Worm (Caenorhabditis elegans): ENCODE measurements around the gene ucp-4.
A peak's percentile ranks its signal among the peaks of the same experiment; 100 is the strongest.

ucp-4 gene

ce11 chrV:9342965-9343628, 9.0 kb downstream of the ucp-4 start:
- no peak for TF ChIP-seq nhr-6 (tag; optimal IDR thresholded peaks at IDR 0.05)
- TF ChIP-seq lsy-2 (tag; optimal IDR thresholded peaks at IDR 0.05) = peak in 1 of 2 experiments; percentile 17
- TF ChIP-seq gmeb-1 (tag; optimal IDR thresholded peaks at IDR 0.05) = peak; percentile 29
- peak; percentile 27 for TF ChIP-seq ztf-4 (tag; optimal IDR thresholded peaks at IDR 0.05)
- no peak for TF ChIP-seq sma-9 (GFP tag; optimal IDR thresholded peaks at IDR 0.05)
- TF ChIP-seq sma-9 (tag; optimal IDR thresholded peaks at IDR 0.05) = no peak
- peak; percentile 1 for TF ChIP-seq unc-55 (GFP tag; optimal IDR thresholded peaks at IDR 0.05)
- TF ChIP-seq ztf-11 (tag; optimal IDR thresholded peaks at IDR 0.05) = no peak
- TF ChIP-seq ceh-16 (tag; optimal IDR thresholded peaks at IDR 0.05) = no peak
- peak; percentile 75 for TF ChIP-seq ama-1 (optimal IDR thresholded peaks at IDR 0.05)

DNA sequence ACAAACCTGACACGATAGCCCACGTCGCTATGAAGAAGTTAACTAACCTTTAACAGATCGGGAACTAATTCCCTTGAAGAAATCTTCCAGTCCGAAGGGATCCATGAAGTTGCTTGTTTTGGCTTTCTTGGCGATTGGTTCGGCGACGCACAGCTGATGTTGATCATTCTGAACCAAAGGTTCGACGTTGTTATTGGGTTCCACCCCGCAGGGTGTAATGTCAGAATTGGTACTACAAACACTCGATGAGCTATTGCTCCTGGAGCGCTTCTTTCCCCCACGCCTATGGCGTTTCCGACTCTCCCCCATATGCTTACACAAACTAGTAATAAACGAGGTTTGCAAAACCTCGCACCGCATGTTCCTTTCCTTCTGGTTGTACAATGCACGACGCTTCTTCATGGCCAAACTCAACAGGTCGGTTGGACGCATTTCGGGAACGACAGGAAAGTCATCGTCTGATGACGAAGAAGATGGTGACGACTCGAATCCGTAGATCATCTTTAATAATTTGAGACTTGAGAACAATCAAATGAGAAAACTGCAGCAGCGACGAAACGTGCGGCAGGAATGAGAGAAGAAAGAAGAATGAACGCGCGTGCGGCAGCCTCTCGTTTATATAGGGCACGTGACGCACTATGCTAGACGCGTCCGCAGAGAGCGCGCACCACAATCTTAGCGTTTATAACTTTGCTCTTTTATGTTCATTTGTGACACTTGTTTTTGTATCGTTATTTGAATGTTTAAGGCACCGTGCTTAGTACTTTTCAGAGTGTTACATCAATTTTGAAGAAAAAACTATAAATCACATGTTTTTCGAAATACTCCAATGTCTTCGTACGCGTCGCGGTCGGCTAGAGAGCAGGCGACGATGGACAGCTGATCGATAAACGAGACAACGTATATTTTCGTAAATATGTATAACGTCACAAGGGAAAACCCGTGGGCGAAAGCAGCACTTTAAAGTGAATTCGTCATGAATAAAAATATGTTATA, 9.8 kb downstream of the ucp-4 start, which contains the start of gene tos-1:
Gene tos-1, minus strand, starts transcription at position 575 of the 996 bp plus-strand sequence.
- peak; percentile 98 for TF ChIP-seq Y55F3AM.14 (GFP tag; optimal IDR thresholded peaks at IDR 0.05)
- TF ChIP-seq lin-39 (tag; optimal IDR thresholded peaks at IDR 0.05) = peak; percentile 59
- TF ChIP-seq blmp-1 (tag; optimal IDR thresholded peaks at IDR 0.05; ENCODE audit: insufficient read depth) = peak; percentile 89
- TF ChIP-seq ama-1 (optimal IDR thresholded peaks at IDR 0.05) = peak; percentile 99
- peak; percentile 79 for TF ChIP-seq nhr-11 (tag; optimal IDR thresholded peaks at IDR 0.05)
- peak; percentile 98 for TF ChIP-seq crh-2 (tag; optimal IDR thresholded peaks at IDR 0.05)
- peak; percentile 93 for TF ChIP-seq lin-13 (GFP tag; optimal IDR thresholded peaks at IDR 0.05)
- peak; percentile 74 for TF ChIP-seq unc-62 (GFP tag; optimal IDR thresholded peaks at IDR 0.05)
- no peak for TF ChIP-seq elt-1 (tag; optimal IDR thresholded peaks at IDR 0.05)
- peak; percentile 95 for TF ChIP-seq fos-1 (tag; optimal IDR thresholded peaks at IDR 0.05)
- peak; percentile 91 for TF ChIP-seq unc-55 (GFP tag; optimal IDR thresholded peaks at IDR 0.05)
- peak; percentile 92 for TF ChIP-seq gmeb-1 (tag; optimal IDR thresholded peaks at IDR 0.05)
- TF ChIP-seq C34F6.9 (tag; optimal IDR thresholded peaks at IDR 0.05) = peak; percentile 99
- no peak for TF ChIP-seq alr-1 (tag; optimal IDR thresholded peaks at IDR 0.05)
- TF ChIP-seq nhr-25 (tag; optimal IDR thresholded peaks at IDR 0.05) = peak; percentile 98
- peak; percentile 91 for TF ChIP-seq ztf-4 (tag; optimal IDR thresholded peaks at IDR 0.05)
- TF ChIP-seq egl-27 (tag; optimal IDR thresholded peaks at IDR 0.05) = peak; percentile 95
- peak; percentile 43 for TF ChIP-seq aly-2 (tag; optimal IDR thresholded peaks at IDR 0.05)
- TF ChIP-seq lsy-2 (tag; optimal IDR thresholded peaks at IDR 0.05) = peak; percentile 91 to 95
- TF ChIP-seq peb-1 (tag; optimal IDR thresholded peaks at IDR 0.05) = no peak
- peak; percentile 95 for TF ChIP-seq nhr-129 (tag; optimal IDR thresholded peaks at IDR 0.05)
- peak; percentile 96 for TF ChIP-seq sem-4 (tag; optimal IDR thresholded peaks at IDR 0.05)
- peak; percentile 88 for TF ChIP-seq nhr-77 (tag; optimal IDR thresholded peaks at IDR 0.05)
- peak; percentile 82 for TF ChIP-seq ceh-82 (tag; optimal IDR thresholded peaks at IDR 0.05)
- peak; percentile 61 for TF ChIP-seq ceh-16 (tag; optimal IDR thresholded peaks at IDR 0.05)
- TF ChIP-seq skn-1 (tag; optimal IDR thresholded peaks at IDR 0.05) = no peak
- peak; percentile 71 for TF ChIP-seq nhr-237 (tag; optimal IDR thresholded peaks at IDR 0.05)
- peak; percentile 96 for TF ChIP-seq mab-5 (tag; optimal IDR thresholded peaks at IDR 0.05)
- peak; percentile 30 for TF ChIP-seq nhr-23 (tag; optimal IDR thresholded peaks at IDR 0.05)
- TF ChIP-seq unc-39 (tag; optimal IDR thresholded peaks at IDR 0.05) = peak; percentile 51
- peak; percentile 96 for TF ChIP-seq nhr-6 (tag; optimal IDR thresholded peaks at IDR 0.05)
- TF ChIP-seq ztf-11 (tag; optimal IDR thresholded peaks at IDR 0.05) = peak; percentile 32
- no peak for TF ChIP-seq dmd-4 (tag; optimal IDR thresholded peaks at IDR 0.05)
- TF ChIP-seq nhr-12 (tag; optimal IDR thresholded peaks at IDR 0.05) = no peak
- no peak for TF ChIP-seq mbf-1 (tag; optimal IDR thresholded peaks at IDR 0.05)
- TF ChIP-seq R02D3.7 (tag; optimal IDR thresholded peaks at IDR 0.05) = peak; percentile 64
- peak; percentile 98 for TF ChIP-seq nhr-21 (tag; optimal IDR thresholded peaks at IDR 0.05)
- peak; percentile 90 for TF ChIP-seq sma-9 (GFP tag; optimal IDR thresholded peaks at IDR 0.05)
- TF ChIP-seq sma-9 (tag; optimal IDR thresholded peaks at IDR 0.05) = no peak
- peak; percentile 98 to 99 for TF ChIP-seq mdl-1 (tag; optimal IDR thresholded peaks at IDR 0.05)
- peak; percentile 99 for TF ChIP-seq F13H6.1 (tag; optimal IDR thresholded peaks at IDR 0.05)
- no peak for TF ChIP-seq elt-3 (tag; optimal IDR thresholded peaks at IDR 0.05)
- TF ChIP-seq zag-1 (tag; optimal IDR thresholded peaks at IDR 0.05) = peak; percentile 94
- TF ChIP-seq lin-11 (tag; optimal IDR thresholded peaks at IDR 0.05) = peak; percentile 74
- TF ChIP-seq ztf-1 (GFP tag; conservative IDR thresholded peaks at IDR 0.05) = peak; percentile 94; the same call in 1 of the 2 replicates
- TF ChIP-seq ZK546.5 (tag; optimal IDR thresholded peaks at IDR 0.05) = peak; percentile 70
- TF ChIP-seq sma-3 (GFP tag; optimal IDR thresholded peaks at IDR 0.05) = peak; percentile 100
- peak; percentile 86 for TF ChIP-seq nhr-10 (tag; optimal IDR thresholded peaks at IDR 0.05)

All from whole organism, L2 larva.